Fruit fly (Drosophila melanogaster): ENCODE data around the gene GatC.

The GatC gene

dm6 chr2L:13835002-13835910 is 2.4 kb upstream of the GatC start, which contains the start of the genes mRpS23 and CenG1A (continued):
- TF ChIP-seq pzg (GFP tag; optimal IDR thresholded peaks at IDR 0.05) = peak; percentile 88
- peak; percentile 100 for TF ChIP-seq Six4 (GFP tag; optimal IDR thresholded peaks at IDR 0.05)
- no peak for TF ChIP-seq hkb (optimal IDR thresholded peaks at IDR 0.05)
- peak; percentile 100 for TF ChIP-seq hkb (GFP tag; IDR thresholded peaks at IDR 0.05)
- peak; percentile 99 for TF ChIP-seq CG11398 (GFP tag; optimal IDR thresholded peaks at IDR 0.05)
- peak; percentile 60 for TF ChIP-seq zf30C (GFP tag; optimal IDR thresholded peaks at IDR 0.05)
- no peak; the same call in 2 of the 3 replicates for TF ChIP-seq zen2 (GFP tag; IDR thresholded peaks at IDR 0.05; ENCODE audit: partially characterized antibody)
- peak; percentile 100 for TF ChIP-seq CG16779 (GFP tag; IDR thresholded peaks at IDR 0.05)
- peak; percentile 100 for TF ChIP-seq CG12942 (GFP tag; optimal IDR thresholded peaks at IDR 0.05)
- peak; percentile 97 for TF ChIP-seq CG7745 (tag; optimal IDR thresholded peaks at IDR 0.05)
- peak; percentile 94 for TF ChIP-seq Nf-YC (tag; optimal IDR thresholded peaks at IDR 0.05)
- TF ChIP-seq CG9876 (GFP tag; optimal IDR thresholded peaks at IDR 0.05) = peak; percentile 99
- TF ChIP-seq CG13287 (GFP tag; IDR thresholded peaks at IDR 0.05; ENCODE audit: partially characterized antibody) = peak; percentile 88
- peak; percentile 100 for TF ChIP-seq CG2199 (GFP tag; IDR thresholded peaks at IDR 0.05)
- TF ChIP-seq Hand (GFP tag; optimal IDR thresholded peaks at IDR 0.05) = peak; percentile 99
- peak; percentile 100 for TF ChIP-seq Dbx (GFP tag; IDR thresholded peaks at IDR 0.05)
- peak; percentile 99 for TF ChIP-seq CG7271 (tag; optimal IDR thresholded peaks at IDR 0.05)
- TF ChIP-seq sd (tag; optimal IDR thresholded peaks at IDR 0.05) = peak; percentile 99
- TF ChIP-seq gro (GFP tag; optimal IDR thresholded peaks at IDR 0.05) = peak; percentile 100
- peak; percentile 100 for TF ChIP-seq chn (GFP tag; optimal IDR thresholded peaks at IDR 0.05)
- TF ChIP-seq CG15269 (tag; optimal IDR thresholded peaks at IDR 0.05) = peak; percentile 100
- TF ChIP-seq lilli (GFP tag; optimal IDR thresholded peaks at IDR 0.05) = peak; percentile 100
- TF ChIP-seq Gsc (GFP tag; IDR thresholded peaks at IDR 0.05) = peak; percentile 99
- TF ChIP-seq CG8944 (GFP tag; optimal IDR thresholded peaks at IDR 0.05) = peak; percentile 100
- peak; percentile 100 for TF ChIP-seq H15 (GFP tag; IDR thresholded peaks at IDR 0.05)
- TF ChIP-seq bcd (GFP tag; optimal IDR thresholded peaks at IDR 0.05) = peak; percentile 100
- peak; percentile 64; the same call in 1 of the 2 replicates for TF ChIP-seq amos (GFP tag; IDR thresholded peaks at IDR 0.05; ENCODE audit: partially characterized antibody)
- TF ChIP-seq CG12104 (GFP tag; optimal IDR thresholded peaks at IDR 0.05) = peak; percentile 99
- peak; percentile 100 for TF ChIP-seq wor (GFP tag; IDR thresholded peaks at IDR 0.05)
- TF ChIP-seq Lhr (GFP tag; optimal IDR thresholded peaks at IDR 0.05) = peak; percentile 99
- TF ChIP-seq maf-S (GFP tag; optimal IDR thresholded peaks at IDR 0.05) = peak; percentile 100
- peak; percentile 100 for TF ChIP-seq lab (GFP tag; optimal IDR thresholded peaks at IDR 0.05)
- peak; percentile 99 for TF ChIP-seq CG13894 (tag; optimal IDR thresholded peaks at IDR 0.05)
- peak; percentile 99 for TF ChIP-seq CG3407 (GFP tag; optimal IDR thresholded peaks at IDR 0.05)
- TF ChIP-seq sna (GFP tag; IDR thresholded peaks at IDR 0.05; ENCODE audit: partially characterized antibody) = peak; percentile 85
- TF ChIP-seq dm (GFP tag; optimal IDR thresholded peaks at IDR 0.05) = peak; percentile 99
- peak; percentile 87 for TF ChIP-seq Sry-δ (GFP tag; optimal IDR thresholded peaks at IDR 0.05)
- peak; percentile 100 for TF ChIP-seq odd (GFP tag; optimal IDR thresholded peaks at IDR 0.05)
- TF ChIP-seq Hmx (GFP tag; optimal IDR thresholded peaks at IDR 0.05) = peak; percentile 99
- peak; percentile 99 for TF ChIP-seq dmrt11E (tag; optimal IDR thresholded peaks at IDR 0.05)
- peak; percentile 70 for TF ChIP-seq Dref (GFP tag; IDR thresholded peaks at IDR 0.05)
- peak; percentile 100 for TF ChIP-seq CG12391 (tag; optimal IDR thresholded peaks at IDR 0.05)
- peak; percentile 100 for TF ChIP-seq fd64A (GFP tag; optimal IDR thresholded peaks at IDR 0.05)
- TF ChIP-seq PHDP (tag; optimal IDR thresholded peaks at IDR 0.05) = peak; percentile 100
- peak; percentile 100 for TF ChIP-seq ase (GFP tag; IDR thresholded peaks at IDR 0.05)
- peak; percentile 100 for TF ChIP-seq Rfx (GFP tag; IDR thresholded peaks at IDR 0.05)
- peak; percentile 99 for TF ChIP-seq Fer2 (tag; optimal IDR thresholded peaks at IDR 0.05)
- TF ChIP-seq al (GFP tag; IDR thresholded peaks at IDR 0.05) = peak; percentile 100
